Fruit fly (Drosophila melanogaster): Measurements from ENCODE around the gene CG13933.
A peak's percentile ranks its signal among the peaks of the same experiment; 100 is the strongest.

Gene CG13933

dm6 chr3L:1756143-1756542 is 18.8 kb downstream of the CG13933 start, which contains the start of gene CG8001:
Gene CG8001, plus strand, starts transcription at chr3L:1756159.
- TF ChIP-seq crol (GFP tag; IDR thresholded peaks at IDR 0.05) = peak; percentile 68
- peak; percentile 64; the same call in 1 of the 2 replicates for TF ChIP-seq amos (GFP tag; IDR thresholded peaks at IDR 0.05; ENCODE audit: partially characterized antibody)
- TF ChIP-seq sna (GFP tag; IDR thresholded peaks at IDR 0.05; ENCODE audit: partially characterized antibody) = peak; percentile 41; the same call in 1 of the 2 replicates
- TF ChIP-seq MESR4 (GFP tag; optimal IDR thresholded peaks at IDR 0.05) = peak; percentile 6
- TF ChIP-seq CG17912 (GFP tag; optimal IDR thresholded peaks at IDR 0.05) = no peak
- TF ChIP-seq tup (GFP tag; optimal IDR thresholded peaks at IDR 0.05) = no peak
- TF ChIP-seq BtbVII (GFP tag; optimal IDR thresholded peaks at IDR 0.05) = no peak
- TF ChIP-seq Bgb (GFP tag; IDR thresholded peaks at IDR 0.05; ENCODE audit: partially characterized antibody) = peak; percentile 71
- TF ChIP-seq Lhr (GFP tag; optimal IDR thresholded peaks at IDR 0.05) = no peak
- TF ChIP-seq Med (GFP tag) = peak; percentile 75
- no peak for TF ChIP-seq Atf-2 (GFP tag; optimal IDR thresholded peaks at IDR 0.05)
- TF ChIP-seq CG4404 (GFP tag; IDR thresholded peaks at IDR 0.05) = no peak
- TF ChIP-seq org-1 (GFP tag; optimal IDR thresholded peaks at IDR 0.05) = no peak
- TF ChIP-seq Tbp (GFP tag; optimal IDR thresholded peaks at IDR 0.05) = no peak
- TF ChIP-seq sob (GFP tag; IDR thresholded peaks at IDR 0.05) = peak; percentile 31; the same call in 1 of the 2 replicates
- TF ChIP-seq Gug (GFP tag; IDR thresholded peaks at IDR 0.05) = no peak
- no peak for TF ChIP-seq eve (GFP tag; optimal IDR thresholded peaks at IDR 0.05)
- peak; percentile 66 for TF ChIP-seq hbn (GFP tag; IDR thresholded peaks at IDR 0.05; ENCODE audit: partially characterized antibody)
- TF ChIP-seq mld (GFP tag; IDR thresholded peaks at IDR 0.05; ENCODE audit: partially characterized antibody) = peak; percentile 62; the same call in 1 of the 3 replicates
- TF ChIP-seq nerfin-2 (GFP tag; IDR thresholded peaks at IDR 0.05; ENCODE audit: partially characterized antibody) = peak; percentile 36; the same call in 1 of the 2 replicates
- TF ChIP-seq Scr (GFP tag; IDR thresholded peaks at IDR 0.05; ENCODE audit: partially characterized antibody) = peak; percentile 64
- TF ChIP-seq Sin3A (optimal IDR thresholded peaks at IDR 0.05) = no peak
- TF ChIP-seq BEAF-32 (GFP tag; optimal IDR thresholded peaks at IDR 0.05) = peak; percentile 67
- TF ChIP-seq bbx (GFP tag; IDR thresholded peaks at IDR 0.05; ENCODE audit: partially characterized antibody) = peak; percentile 69
- TF ChIP-seq Myb (GFP tag; optimal IDR thresholded peaks at IDR 0.05) = no peak
- no peak for TF ChIP-seq CoRest (tag; optimal IDR thresholded peaks at IDR 0.05)
- TF ChIP-seq CG7963 (GFP tag; IDR thresholded peaks at IDR 0.05; ENCODE audit: partially characterized antibody) = peak; percentile 40; the same call in 1 of the 3 replicates
- no peak for TF ChIP-seq CG12391 (tag; optimal IDR thresholded peaks at IDR 0.05)
- peak; percentile 91 for TF ChIP-seq MBD-R2 (GFP tag; IDR thresholded peaks at IDR 0.05)
- peak; percentile 98 for TF ChIP-seq CG9437 (GFP tag; optimal IDR thresholded peaks at IDR 0.05)
- no peak for TF ChIP-seq CG10959 (GFP tag; IDR thresholded peaks at IDR 0.05)
- TF ChIP-seq lola (GFP tag; optimal IDR thresholded peaks at IDR 0.05) = no peak
- TF ChIP-seq CG14710 (tag; optimal IDR thresholded peaks at IDR 0.05) = no peak
- no peak for TF ChIP-seq CG4282 (GFP tag; optimal IDR thresholded peaks at IDR 0.05)
- peak; percentile 65; the same call in 1 of the 3 replicates for TF ChIP-seq hb (GFP tag; IDR thresholded peaks at IDR 0.05; ENCODE audit: partially characterized antibody)
- no peak for TF ChIP-seq CG12744 (GFP tag; optimal IDR thresholded peaks at IDR 0.05)
- no peak for TF ChIP-seq ATbp (GFP tag; optimal IDR thresholded peaks at IDR 0.05)
- peak; percentile 67 for TF ChIP-seq CG6791 (GFP tag; IDR thresholded peaks at IDR 0.05; ENCODE audit: partially characterized antibody)
- no peak for TF ChIP-seq Ada2b (GFP tag; IDR thresholded peaks at IDR 0.05)
- no peak for TF ChIP-seq CG7372 (GFP tag; IDR thresholded peaks at IDR 0.05)
- TF ChIP-seq HLH4C (GFP tag; IDR thresholded peaks at IDR 0.05; ENCODE audit: partially characterized antibody) = peak; percentile 61
- no peak for TF ChIP-seq CkIIα-i1 (GFP tag; IDR thresholded peaks at IDR 0.05)
- no peak for TF ChIP-seq CG11093 (GFP tag; IDR thresholded peaks at IDR 0.05)
- TF ChIP-seq CG7271 (tag; optimal IDR thresholded peaks at IDR 0.05) = no peak
- TF ChIP-seq slp2 (GFP tag; optimal IDR thresholded peaks at IDR 0.05) = no peak
- TF ChIP-seq inv (GFP tag; IDR thresholded peaks at IDR 0.05; ENCODE audit: partially characterized antibody) = peak; percentile 28; the same call in 1 of the 2 replicates
- TF ChIP-seq kah (GFP tag; optimal IDR thresholded peaks at IDR 0.05) = no peak
- TF ChIP-seq HmgD (GFP tag; optimal IDR thresholded peaks at IDR 0.05) = no peak
- no peak for TF ChIP-seq dysf (GFP tag; IDR thresholded peaks at IDR 0.05)
- TF ChIP-seq p53 (GFP tag; optimal IDR thresholded peaks at IDR 0.05) = no peak
